Fruit fly (Drosophila melanogaster) whole organism, prepupa: Measurements from ENCODE around the gene Sgs5.

ENCODE experiments used
- CG10631 ChIP-seq: fragments of 200-800 bp; sonication (Bioruptor generic); optimal IDR thresholded peaks from 2 replicates; lab custom pipeline; 2016; ENCODE audit warnings: missing biosample characterization, missing genetic modification characterization
- CG11762 ChIP-seq: fragments of 200-800 bp; sonication (Bioruptor generic); optimal IDR thresholded peaks from 3 replicates; lab custom pipeline; 2016; ENCODE audit warnings: missing biosample characterization, missing genetic modification characterization; ENCODE audit not compliant: insufficient read depth
- CG11902 ChIP-seq: fragments of 200-800 bp; sonication (Bioruptor generic); optimal IDR thresholded peaks from 3 replicates; lab custom pipeline; 2016; ENCODE audit warnings: missing biosample characterization, missing genetic modification characterization
- CG1621 ChIP-seq: fragments of 200-800 bp; sonication (Bioruptor generic); optimal IDR thresholded peaks from 3 replicates; lab custom pipeline; 2018; ENCODE audit warnings: missing biosample characterization, mild to moderate bottlenecking, missing genetic modification characterization
- CG16779 ChIP-seq: fragments of 200-800 bp; sonication (Bioruptor generic); optimal IDR thresholded peaks from 3 replicates; lab custom pipeline; 2017; ENCODE audit warnings: missing biosample characterization, mild to moderate bottlenecking, missing genetic modification characterization
- CG3919 ChIP-seq: fragments of 200-800 bp; sonication (Bioruptor generic); optimal IDR thresholded peaks from 3 replicates; lab custom pipeline; 2016; ENCODE audit warnings: missing biosample characterization, missing genetic modification characterization
- CG4318 ChIP-seq: fragments of 200-800 bp; sonication (Bioruptor generic); optimal IDR thresholded peaks from 3 replicates; lab custom pipeline; 2017; ENCODE audit warnings: missing biosample characterization, mild to moderate bottlenecking, missing genetic modification characterization
- CG6163 ChIP-seq: fragments of 200-800 bp; sonication (Bioruptor generic); IDR thresholded peaks from 3 replicates; pipeline ENCODE4 v1.3.6; 2022; ENCODE audit warnings: missing biosample characterization, missing genetic modification characterization
- CG6792 ChIP-seq: fragments of 200-800 bp; sonication (Bioruptor generic); optimal IDR thresholded peaks from 3 replicates; lab custom pipeline; 2016; ENCODE audit warnings: missing biosample characterization, missing genetic modification characterization
- CG6808 ChIP-seq: fragments of 200-800 bp; sonication (Bioruptor generic); optimal IDR thresholded peaks from 3 replicates; lab custom pipeline; 2017; ENCODE audit warnings: missing biosample characterization, missing genetic modification characterization, mild to moderate bottlenecking, moderate library complexity, missing genetic modification reagents
- CG6854 ChIP-seq: fragments of 200-800 bp; sonication (Bioruptor generic); optimal IDR thresholded peaks from 2 replicates; lab custom pipeline; 2017; ENCODE audit warnings: missing biosample characterization, mild to moderate bottlenecking, missing genetic modification characterization
- CG8319 ChIP-seq: fragments of 200-800 bp; sonication (Bioruptor generic); optimal IDR thresholded peaks from 3 replicates; lab custom pipeline; 2016; ENCODE audit warnings: missing biosample characterization, missing genetic modification characterization
- CG8632 ChIP-seq: fragments of 200-800 bp; sonication (Bioruptor generic); optimal IDR thresholded peaks from 3 replicates; lab custom pipeline; 2016; ENCODE audit warnings: missing biosample characterization, missing genetic modification characterization
- CG9139 ChIP-seq: fragments of 200-800 bp; sonication (Bioruptor generic); optimal IDR thresholded peaks from 3 replicates; lab custom pipeline; 2017; ENCODE audit warnings: missing biosample characterization, mild to moderate bottlenecking, missing genetic modification characterization
- Eip78C ChIP-seq: fragments of 200-800 bp; sonication (Bioruptor generic); peaks from one replicate; lab custom pipeline; 2016; ENCODE audit warnings: missing biosample characterization, missing genetic modification characterization
- Ets21C ChIP-seq: fragments of 200-800 bp; sonication (Bioruptor generic); optimal IDR thresholded peaks from 3 replicates; lab custom pipeline; 2016; ENCODE audit warnings: missing biosample characterization, missing genetic modification characterization
- Gug ChIP-seq: fragments of 200-800 bp; sonication (Bioruptor generic); IDR thresholded peaks from 2 replicates; pipeline ENCODE4 v1.3.6; 2022; ENCODE audit warnings: missing biosample characterization, missing genetic modification characterization
- Hr38 ChIP-seq: sonication (Bioruptor generic); optimal IDR thresholded peaks from 2 replicates; lab custom pipeline; 2016; ENCODE audit warnings: missing biosample characterization, missing genetic modification characterization
- Hr4 ChIP-seq: fragments of 200-800 bp; sonication (Bioruptor generic); optimal IDR thresholded peaks from 3 replicates; lab custom pipeline; 2016; ENCODE audit warnings: missing biosample characterization, missing genetic modification characterization
- Lpt ChIP-seq: fragments of 200-800 bp; sonication (Bioruptor generic); optimal IDR thresholded peaks from 3 replicates; lab custom pipeline; 2016; ENCODE audit warnings: missing biosample characterization, missing genetic modification characterization
- Met ChIP-seq: fragments of 200-800 bp; sonication (Bioruptor generic); optimal IDR thresholded peaks from 3 replicates; lab custom pipeline; 2016; ENCODE audit warnings: missing biosample characterization, missing genetic modification characterization
- Sox102F ChIP-seq: fragments of 200-800 bp; sonication (Bioruptor generic); optimal IDR thresholded peaks from 2 replicates; lab custom pipeline; 2016; ENCODE audit warnings: missing biosample characterization, mild to moderate bottlenecking, missing genetic modification characterization
- Sox14 ChIP-seq: fragments of 200-800 bp; sonication (Bioruptor generic); optimal IDR thresholded peaks from 3 replicates; lab custom pipeline; 2016; ENCODE audit warnings: missing biosample characterization, missing genetic modification characterization
- Sox15 ChIP-seq: fragments of 200-800 bp; sonication (Bioruptor generic); optimal IDR thresholded peaks from 3 replicates; lab custom pipeline; 2016; ENCODE audit warnings: missing biosample characterization, missing genetic modification characterization
- achi ChIP-seq: fragments of 200-800 bp; sonication (Bioruptor generic); optimal IDR thresholded peaks from 3 replicates; lab custom pipeline; 2016; ENCODE audit warnings: missing biosample characterization, missing genetic modification characterization
- acj6 ChIP-seq: fragments of 200-800 bp; sonication (Bioruptor generic); optimal IDR thresholded peaks from 3 replicates; lab custom pipeline; 2016; ENCODE audit warnings: missing biosample characterization, missing genetic modification characterization
- cyc ChIP-seq: fragments of 200-800 bp; sonication (Bioruptor generic); optimal IDR thresholded peaks from 3 replicates; lab custom pipeline; 2016; ENCODE audit warnings: missing biosample characterization, missing genetic modification characterization
- fd59A ChIP-seq: fragments of 200-800 bp; sonication (Bioruptor generic); optimal IDR thresholded peaks from 2 replicates; lab custom pipeline; 2017; ENCODE audit warnings: missing biosample characterization, mild to moderate bottlenecking, missing genetic modification characterization, missing genetic modification reagents
- fkh ChIP-seq: fragments of 200-800 bp; sonication (Bioruptor generic); optimal IDR thresholded peaks from 3 replicates; lab custom pipeline; 2017; ENCODE audit warnings: missing biosample characterization, mild to moderate bottlenecking, missing genetic modification characterization, moderate library complexity
- lz ChIP-seq: fragments of 200-800 bp; sonication (Bioruptor generic); optimal IDR thresholded peaks from 3 replicates; lab custom pipeline; 2016; ENCODE audit warnings: missing biosample characterization, missing genetic modification characterization
- net ChIP-seq: fragments of 200-800 bp; sonication (Bioruptor generic); optimal IDR thresholded peaks from 3 replicates; lab custom pipeline; 2016; ENCODE audit warnings: missing biosample characterization, missing genetic modification characterization
- spab ChIP-seq: fragments of 200-800 bp; sonication (Bioruptor generic); optimal IDR thresholded peaks from 2 replicates; lab custom pipeline; 2017; ENCODE audit warnings: missing biosample characterization, mild to moderate bottlenecking, missing genetic modification characterization, missing genetic modification reagents
- ss ChIP-seq, 2 experiments: fragments of 200-800 bp; sonication (Bioruptor generic); optimal IDR thresholded peaks; 2 replicates in 1 of 2; 3 replicates in 1 of 2; lab custom pipeline; 2017 to 2018; ENCODE audit warnings: mild to moderate bottlenecking in 2 of 2, missing biosample characterization in 2 of 2, missing genetic modification characterization in 2 of 2, moderate library complexity in 1 of 2
- svp ChIP-seq: fragments of 200-800 bp; sonication (Bioruptor generic); peaks from one replicate; lab custom pipeline; 2016; ENCODE audit warnings: missing biosample characterization, missing genetic modification characterization
- topi ChIP-seq: fragments of 200-800 bp; sonication (Bioruptor generic); optimal IDR thresholded peaks from 3 replicates; lab custom pipeline; 2016; ENCODE audit warnings: missing biosample characterization, missing genetic modification characterization
- vri ChIP-seq: fragments of 200-800 bp; sonication (Bioruptor generic); optimal IDR thresholded peaks from 3 replicates; lab custom pipeline; 2016; ENCODE audit warnings: missing biosample characterization, mild to moderate bottlenecking, missing genetic modification characterization

The Sgs5 gene

dm6 chr3R:17591831-17592230 is 3.3 kb upstream of the Sgs5 start:
- TF ChIP-seq net (GFP tag; lab: Kevin White, UChicago) (no peak), Sox15 (GFP tag; lab: Kevin White, UChicago) (no peak), svp (GFP tag; lab: Kevin White, UChicago) (peak; percentile 60)
- TF ChIP-seq, all 60 proteins: peak for 1

dm6 chr3R:17593470-17593869 is 1.7 kb upstream of the Sgs5 start:
- TF ChIP-seq achi (GFP tag; lab: Kevin White, UChicago) = no peak
- TF ChIP-seq topi (GFP tag; lab: Kevin White, UChicago) = no peak
- TF ChIP-seq vri (GFP tag; lab: Kevin White, UChicago) = no peak
- TF ChIP-seq Met (GFP tag; lab: Kevin White, UChicago) = no peak
- TF ChIP-seq Sox102F (GFP tag; lab: Kevin White, UChicago) = no peak
- no peak for TF ChIP-seq CG16779 (tag; lab: Kevin White, UChicago)
- TF ChIP-seq CG4318 (GFP tag; lab: Kevin White, UChicago) = no peak
- no peak for TF ChIP-seq CG6163
- TF ChIP-seq CG8632 (GFP tag; lab: Kevin White, UChicago) = no peak
- TF ChIP-seq CG8319 (GFP tag; lab: Kevin White, UChicago) = no peak
- TF ChIP-seq cyc = no peak
- no peak for TF ChIP-seq lz (GFP tag; lab: Kevin White, UChicago)

- TF ChIP-seq spab (GFP tag; lab: Kevin White, UChicago) = no peak
- no peak for TF ChIP-seq CG6854 (GFP tag; lab: Kevin White, UChicago)
- no peak for TF ChIP-seq CG11762 (GFP tag; lab: Kevin White, UChicago)
- TF ChIP-seq Eip78C (GFP tag; lab: Kevin White, UChicago) = no peak
- TF ChIP-seq Gug (GFP tag; lab: Robert Waterston, UW) = no peak
- no peak for TF ChIP-seq CG10631 (GFP tag; lab: Kevin White, UChicago)
- no peak for TF ChIP-seq Ets21C (GFP tag; lab: Kevin White, UChicago)
- no peak for TF ChIP-seq net (GFP tag; lab: Kevin White, UChicago)
- TF ChIP-seq CG6163 = no peak
- no peak for TF ChIP-seq Sox102F (GFP tag; lab: Kevin White, UChicago)
- no peak for TF ChIP-seq svp (GFP tag; lab: Kevin White, UChicago)
- no peak for TF ChIP-seq fkh (GFP tag; lab: Kevin White, UChicago)
- TF ChIP-seq Sox14 (GFP tag; lab: Kevin White, UChicago) = no peak
- TF ChIP-seq CG11902 (GFP tag; lab: Kevin White, UChicago) = no peak
- no peak for TF ChIP-seq CG9139 (GFP tag; lab: Kevin White, UChicago)
- no peak for TF ChIP-seq CG3919
Observed at dm6 chr3R:17594086-17594485, 1.1 kb upstream of the Sgs5 start, which contains the start of gene Sgs5bis. Gene Sgs5bis, plus strand, starts transcription at chr3R:17594386.

- TF ChIP-seq vri (GFP tag; lab: Kevin White, UChicago) (no peak), Lpt (no peak), CG8319 (GFP tag; lab: Kevin White, UChicago) (no peak), Ets21C (GFP tag; lab: Kevin White, UChicago) (no peak), CG6792 (GFP tag; lab: Kevin White, UChicago) (no peak), CG1621 (tag; lab: Kevin White, UChicago) (no peak), Met (GFP tag; lab: Kevin White, UChicago) (no peak), Hr4 (GFP tag; lab: Kevin White, UChicago) (no peak), CG4318 (GFP tag; lab: Kevin White, UChicago) (no peak), ss (GFP tag; optimal IDR thresholded peaks at IDR 0.05; lab: Kevin White, UChicago) (no peak), Hr38 (no peak), topi (GFP tag; lab: Kevin White, UChicago) (no peak), cyc (no peak), CG6808 (GFP tag; lab: Kevin White, UChicago) (no peak), Sox14 (GFP tag; lab: Kevin White, UChicago) (no peak), CG11902 (GFP tag; lab: Kevin White, UChicago) (no peak), svp (GFP tag; lab: Kevin White, UChicago) (no peak), fd59A (no peak), acj6 (GFP tag; lab: Kevin White, UChicago) (no peak), CG8632 (GFP tag; lab: Kevin White, UChicago) (no peak)
- TF ChIP-seq, all 60 proteins: peak for 0
Observed at dm6 chr3R:17596236-17596635, 1.1 kb downstream of the Sgs5 start, which contains the start of gene CG7606. Gene CG7606, plus strand, starts transcription at chr3R:17596536.
